Worm (Caenorhabditis elegans): Measurements from ENCODE around the gene srd-31.

The srd-31 gene

DNA sequence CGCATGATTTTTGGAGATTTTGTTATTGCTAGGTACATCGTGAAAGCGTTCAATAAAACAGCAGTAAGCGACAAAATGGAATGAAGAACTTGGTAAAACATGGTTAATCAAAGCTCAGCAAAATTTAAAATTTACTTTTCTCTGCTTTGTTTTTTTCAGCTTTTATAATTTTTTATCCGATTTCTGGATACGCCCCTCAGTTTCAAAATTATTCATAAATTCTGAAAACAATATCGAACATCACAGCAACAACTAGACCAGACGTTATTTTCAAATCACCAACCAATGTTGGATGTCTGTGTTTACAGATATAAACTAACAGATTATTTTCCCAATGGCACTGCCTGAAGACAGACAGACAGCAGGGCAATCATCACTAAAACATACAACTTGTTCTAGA is at the start of gene srd-31:
srd-31 (minus strand) TSS at position 101 of the 400 bp plus-strand sequence.
- TF ChIP-seq ceh-39 (tag; optimal IDR thresholded peaks at IDR 0.05) = no peak
- TF ChIP-seq unc-120 (tag; optimal IDR thresholded peaks at IDR 0.05; ENCODE audit: poor library complexity, severe bottlenecking) = no peak
- no peak for TF ChIP-seq hlh-1 (tag; optimal IDR thresholded peaks at IDR 0.05)
- no peak for TF ChIP-seq drap-1 (GFP tag; optimal IDR thresholded peaks at IDR 0.05)
- no peak for TF ChIP-seq nhr-76 (tag; optimal IDR thresholded peaks at IDR 0.05)
- TF ChIP-seq ztf-11 (tag; optimal IDR thresholded peaks at IDR 0.05) = no peak
- TF ChIP-seq nhr-2 (tag; optimal IDR thresholded peaks at IDR 0.05) = no peak

DNA sequence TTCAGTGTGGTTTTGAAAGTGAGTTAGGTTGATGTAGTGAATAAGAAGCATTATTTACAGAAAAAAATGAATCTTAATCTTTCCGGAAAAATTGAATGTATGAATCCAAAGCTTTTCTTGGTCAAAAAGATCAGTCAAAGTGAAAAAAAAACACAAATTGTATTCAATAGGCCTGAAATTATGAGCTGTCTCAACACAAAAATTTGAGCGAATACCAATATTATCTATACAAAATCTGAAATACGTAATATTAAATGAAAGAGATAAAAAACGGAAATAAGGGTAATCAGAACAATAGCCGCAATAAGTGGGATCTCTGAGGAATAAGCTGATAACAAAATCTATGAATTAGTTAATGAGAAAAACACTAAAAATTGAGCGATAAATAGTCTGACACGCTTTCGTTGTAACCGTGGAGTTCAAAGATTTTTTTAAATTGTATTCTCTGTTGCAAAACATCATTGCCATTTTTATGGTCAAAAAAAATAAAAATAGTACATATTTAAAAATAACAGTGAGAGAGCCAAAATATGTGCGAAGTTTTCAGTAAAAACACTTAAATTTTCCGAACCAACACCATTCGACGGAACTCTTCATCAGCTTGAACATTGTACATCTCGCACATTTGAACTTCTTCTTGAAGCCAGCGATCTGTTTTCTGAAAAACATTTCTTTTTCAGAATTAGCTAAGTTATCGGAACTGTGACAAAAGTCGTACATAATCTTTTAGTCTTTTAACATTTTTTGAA is 49.5 kb upstream of the srd-31 start, which contains the start of gene sre-11:
sre-11 (minus strand) TSS at position 51 of the 749 bp plus-strand sequence.
- TF ChIP-seq cnd-1 (tag; optimal IDR thresholded peaks at IDR 0.05) (no peak), zip-8 (tag; optimal IDR thresholded peaks at IDR 0.05) (no peak), mep-1 (tag; optimal IDR thresholded peaks at IDR 0.05) (no peak), mls-2 (tag; optimal IDR thresholded peaks at IDR 0.05) (no peak), bed-3 (GFP tag; optimal IDR thresholded peaks at IDR 0.05) (no peak), drap-1 (GFP tag; optimal IDR thresholded peaks at IDR 0.05) (no peak), sem-2 (GFP tag; optimal IDR thresholded peaks at IDR 0.05) (no peak), flh-1 (GFP tag; optimal IDR thresholded peaks at IDR 0.05) (no peak), nhr-76 (tag; optimal IDR thresholded peaks at IDR 0.05) (no peak), nhr-237 (tag; optimal IDR thresholded peaks at IDR 0.05) (no peak), hlh-1 (tag; optimal IDR thresholded peaks at IDR 0.05) (no peak), ham-2 (GFP tag; optimal IDR thresholded peaks at IDR 0.05) (no peak)

DNA sequence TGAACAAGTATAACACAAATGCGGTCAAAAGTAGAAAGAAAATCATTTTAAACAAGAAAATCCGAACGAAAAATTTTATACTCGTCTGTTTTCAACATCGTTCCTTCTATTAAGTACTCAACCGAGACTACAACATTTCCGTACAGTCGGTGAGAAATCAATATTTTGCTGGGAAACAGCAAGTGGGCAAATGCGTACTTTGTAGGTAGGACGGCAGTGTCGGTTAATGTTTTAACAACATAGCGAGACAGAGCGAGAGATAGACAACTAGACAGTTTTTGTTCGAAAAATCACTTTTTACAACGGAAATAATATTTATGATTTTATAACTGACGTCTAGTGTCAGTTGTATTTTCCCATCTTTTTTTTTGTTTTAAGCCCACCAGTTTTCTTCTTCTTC is 46.8 kb upstream of the srd-31 start, which contains the start of gene cyp-33A1:
cyp-33A1 (minus strand) TSS at position 72 of the 400 bp plus-strand sequence.
- TF ChIP-seq mab-5 (tag; optimal IDR thresholded peaks at IDR 0.05) (no peak), lin-32 (GFP tag; optimal IDR thresholded peaks at IDR 0.05) (no peak)

DNA sequence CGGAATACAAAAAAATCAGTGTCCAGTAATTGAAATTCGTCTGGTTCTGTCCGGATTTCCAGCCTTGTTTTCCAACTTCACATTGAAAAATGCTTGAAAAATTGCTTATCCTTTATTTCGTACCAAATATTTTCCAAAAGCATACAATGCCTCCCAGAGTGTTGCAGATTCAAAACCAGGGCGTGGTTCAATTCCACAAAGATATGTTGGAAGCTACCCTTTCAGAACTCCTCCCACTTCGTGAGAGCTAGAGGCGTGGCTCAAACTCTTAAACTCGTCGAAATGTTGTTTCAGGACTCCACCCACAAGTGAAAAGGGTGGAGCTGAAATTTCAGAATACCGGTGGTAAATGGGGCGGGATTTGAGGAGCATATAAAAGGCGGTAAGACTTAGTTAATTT is 41.3 kb upstream of the srd-31 start, which contains the start of gene C12D5.3:
C12D5.3 (plus strand) TSS at position 301 of the 400 bp plus-strand sequence.
- TF ChIP-seq sptf-1 (tag; optimal IDR thresholded peaks at IDR 0.05) (no peak), snpc-4 (tag; optimal IDR thresholded peaks at IDR 0.05) (no peak), cnd-1 (tag; optimal IDR thresholded peaks at IDR 0.05) (no peak), nhr-28 (tag; optimal IDR thresholded peaks at IDR 0.05) (no peak), mab-5 (tag; optimal IDR thresholded peaks at IDR 0.05) (no peak), bed-3 (GFP tag; optimal IDR thresholded peaks at IDR 0.05) (no peak), flh-1 (GFP tag; optimal IDR thresholded peaks at IDR 0.05) (no peak), pha-4 (tag; optimal IDR thresholded peaks at IDR 0.05) (no peak), blmp-1 (tag; optimal IDR thresholded peaks at IDR 0.05) (no peak), ceh-83 (GFP tag; optimal IDR thresholded peaks at IDR 0.05) (no peak), zip-8 (tag; optimal IDR thresholded peaks at IDR 0.05) (no peak), drap-1 (GFP tag; optimal IDR thresholded peaks at IDR 0.05) (no peak), mls-2 (tag; optimal IDR thresholded peaks at IDR 0.05) (no peak), mep-1 (tag; optimal IDR thresholded peaks at IDR 0.05) (no peak), lin-32 (GFP tag; optimal IDR thresholded peaks at IDR 0.05) (no peak), lsy-2 (tag; optimal IDR thresholded peaks at IDR 0.05) (no peak)

DNA sequence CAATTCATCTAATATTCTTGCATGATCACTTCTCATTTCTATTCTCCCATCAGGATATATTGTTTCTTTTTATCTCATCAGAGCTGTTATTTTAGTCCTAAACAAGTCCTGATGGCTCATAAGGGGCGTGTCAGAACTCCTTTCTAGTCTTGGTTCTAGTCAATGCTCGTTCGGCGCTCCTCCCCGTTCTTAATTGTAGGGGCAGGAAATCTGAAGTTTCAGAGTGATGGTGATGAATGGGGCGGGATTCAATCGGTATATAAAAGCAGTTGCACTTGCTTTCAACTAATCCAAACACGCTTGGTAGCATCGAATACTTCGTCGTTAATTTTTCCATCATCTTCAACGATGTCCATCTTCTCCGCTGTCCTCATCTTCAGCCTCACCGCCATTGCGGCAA is 37.7 kb upstream of the srd-31 start, which contains the start of gene C12D5.4:
C12D5.4 (plus strand) TSS at position 301 of the 400 bp plus-strand sequence.
- no peak for TF ChIP-seq unc-39 (tag; optimal IDR thresholded peaks at IDR 0.05)
- TF ChIP-seq unc-62 (GFP tag; optimal IDR thresholded peaks at IDR 0.05) = no peak
- TF ChIP-seq lsy-2 (tag; optimal IDR thresholded peaks at IDR 0.05) = no peak
- TF ChIP-seq hlh-1 (tag; optimal IDR thresholded peaks at IDR 0.05) = no peak
- TF ChIP-seq nhr-28 (tag; optimal IDR thresholded peaks at IDR 0.05) = no peak
- TF ChIP-seq elt-3 (tag; optimal IDR thresholded peaks at IDR 0.05) = no peak
- no peak for TF ChIP-seq lin-32 (GFP tag; optimal IDR thresholded peaks at IDR 0.05)
- TF ChIP-seq M03D4.4 (tag; optimal IDR thresholded peaks at IDR 0.05) = no peak
- TF ChIP-seq ceh-83 (GFP tag; optimal IDR thresholded peaks at IDR 0.05) = no peak
- TF ChIP-seq drap-1 (GFP tag; optimal IDR thresholded peaks at IDR 0.05) = no peak
- no peak for TF ChIP-seq zip-8 (tag; optimal IDR thresholded peaks at IDR 0.05)
- no peak for TF ChIP-seq nhr-12 (tag; optimal IDR thresholded peaks at IDR 0.05)
- no peak for TF ChIP-seq ztf-11 (tag; optimal IDR thresholded peaks at IDR 0.05)
- TF ChIP-seq bed-3 (GFP tag; optimal IDR thresholded peaks at IDR 0.05) = no peak
- TF ChIP-seq elt-1 (tag; optimal IDR thresholded peaks at IDR 0.05; ENCODE audit: borderline replicate concordance, insufficient read depth) = no peak
- TF ChIP-seq ceh-39 (tag; optimal IDR thresholded peaks at IDR 0.05) = no peak
- no peak for TF ChIP-seq sptf-1 (tag; optimal IDR thresholded peaks at IDR 0.05)
- TF ChIP-seq blmp-1 (tag; optimal IDR thresholded peaks at IDR 0.05) = no peak
- TF ChIP-seq mep-1 (tag; optimal IDR thresholded peaks at IDR 0.05) = no peak

All from whole organism, mixed stage, embryonic.